Worm (Caenorhabditis elegans) whole organism, late embryonic: Measurements from ENCODE around the gene B0403.3.

ENCODE experiments used
- K09A11.1 ChIP-seq: sonication (generic microtip); optimal IDR thresholded peaks from 2 replicates; lab custom pipeline; 2017; ENCODE audit warnings: antibody characterized with exemption, mild to moderate bottlenecking, missing genetic modification characterization, missing compliant biosample characterization; ENCODE audit not compliant: insufficient read depth
- ama-1 ChIP-seq: fragments of 150-350 bp; optimal IDR thresholded peaks from 2 replicates; lab custom pipeline; 2014
- ceh-45 ChIP-seq: fragments of 200-800 bp; sonication (Bioruptor generic); IDR thresholded peaks from 2 replicates; pipeline ENCODE4 v1.3.6; 2022; ENCODE audit warnings: missing genetic modification reagents, missing genetic modification characterization, missing compliant biosample characterization
- che-1 ChIP-seq: sonication (generic microtip); optimal IDR thresholded peaks from 2 replicates; lab custom pipeline; 2016; ENCODE audit warnings: mild to moderate bottlenecking, missing genetic modification characterization, missing compliant biosample characterization
- dve-1 ChIP-seq: sonication (generic microtip); optimal IDR thresholded peaks from 2 replicates; lab custom pipeline; 2017; ENCODE audit warnings: antibody characterized with exemption, mild to moderate bottlenecking, missing genetic modification characterization, missing compliant biosample characterization
- elt-4 ChIP-seq: sonication (generic microtip); optimal IDR thresholded peaks from 2 replicates; lab custom pipeline; 2016; ENCODE audit warnings: missing genetic modification characterization, missing compliant biosample characterization
- fkh-10 ChIP-seq: fragments of 150-350 bp; optimal IDR thresholded peaks from 2 replicates; lab custom pipeline; 2014; ENCODE audit warnings: missing biosample characterization, missing genetic modification reagents, missing genetic modification characterization
- hlh-30 ChIP-seq: sonication (generic microtip); optimal IDR thresholded peaks from 2 replicates; lab custom pipeline; 2017; ENCODE audit warnings: antibody characterized with exemption, missing genetic modification characterization, missing compliant biosample characterization; ENCODE audit not compliant: insufficient read depth
- hlh-8 ChIP-seq: sonication (generic microtip); optimal IDR thresholded peaks from 2 replicates; lab custom pipeline; 2016; ENCODE audit warnings: missing genotype, missing genetic modification characterization, missing compliant biosample characterization
- sox-2 ChIP-seq: fragments of 200-800 bp; sonication (Bioruptor generic); IDR thresholded peaks from 2 replicates; pipeline ENCODE4 v1.3.6; 2022; ENCODE audit warnings: missing genetic modification reagents, missing genetic modification characterization, missing compliant biosample characterization
- syd-9 ChIP-seq: sonication (generic microtip); optimal IDR thresholded peaks from 2 replicates; lab custom pipeline; 2016; ENCODE audit warnings: mild to moderate bottlenecking, missing genetic modification characterization, moderate library complexity, missing compliant biosample characterization
- tbx-2 ChIP-seq: sonication (generic microtip); optimal IDR thresholded peaks from 2 replicates; lab custom pipeline; 2016; ENCODE audit warnings: missing genetic modification characterization, missing compliant biosample characterization
- unc-86 ChIP-seq: sonication (generic microtip); optimal IDR thresholded peaks from 2 replicates; lab custom pipeline; 2016; ENCODE audit warnings: missing genetic modification characterization, missing compliant biosample characterization

DNA sequence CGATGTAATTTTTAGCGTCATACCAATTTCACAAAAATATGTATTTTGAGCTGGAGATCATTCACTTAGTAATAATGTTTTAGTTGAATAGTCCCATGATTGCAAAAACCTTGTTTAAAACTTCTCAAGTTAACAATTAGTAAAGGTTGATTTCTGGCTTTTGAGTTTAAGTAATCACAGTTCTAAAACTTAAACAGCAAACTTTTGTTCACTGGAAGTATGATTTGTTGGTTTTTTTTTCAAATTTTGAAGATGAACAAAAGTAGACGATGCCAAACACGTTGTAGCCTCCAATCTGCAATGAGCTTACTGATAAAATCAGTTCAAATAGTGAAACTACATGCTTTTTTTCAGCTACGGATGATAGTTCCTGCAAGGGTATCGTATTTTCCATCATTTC is 49.5 kb upstream of the B0403.3 start, which contains the start of gene C36B7.1:
- TF ChIP-seq tbx-2 (tag; lab: Kevin White, UChicago) (no peak), sox-2 (GFP tag; lab: Robert Waterston, UW) (no peak), hlh-8 (no peak), syd-9 (tag; lab: Kevin White, UChicago) (no peak), che-1 (no peak), elt-4 (tag; lab: Kevin White, UChicago) (no peak), unc-86 (tag; lab: Kevin White, UChicago) (no peak), fkh-10 (GFP tag; lab: Kevin White, UChicago) (no peak), ceh-45 (GFP tag; lab: Robert Waterston, UW) (no peak), ama-1 (no peak), dve-1 (no peak), hlh-30 (no peak), K09A11.1 (tag; lab: Kevin White, UChicago) (no peak)
